Fruit fly (Drosophila melanogaster) whole organism, embryonic: ENCODE data around the gene CG42399.

ENCODE experiments used
- B-H1 ChIP-seq: fragments of 200-800 bp; sonication (Bioruptor generic); IDR thresholded peaks from 3 replicates; pipeline ENCODE4 v1.3.6; 2022; ENCODE audit warnings: missing biosample characterization, missing genetic modification characterization
- BtbVII ChIP-seq: fragments of 200-800 bp; sonication (Bioruptor generic); optimal IDR thresholded peaks from 3 replicates; lab custom pipeline; 2017; ENCODE audit warnings: missing biosample characterization, mild to moderate bottlenecking, missing genetic modification characterization
- Bteb2 ChIP-seq: fragments of 200-800 bp; sonication (Bioruptor generic); optimal IDR thresholded peaks from 2 replicates; lab custom pipeline; 2016; ENCODE audit warnings: missing biosample characterization, missing genetic modification characterization
- CG10209 ChIP-seq: fragments of 200-800 bp; sonication (Bioruptor generic); optimal IDR thresholded peaks from 3 replicates; lab custom pipeline; 2017; ENCODE audit warnings: missing biosample characterization, mild to moderate bottlenecking, missing genetic modification characterization, missing genetic modification reagents
- CG10267 ChIP-seq: fragments of 200-800 bp; sonication (Bioruptor generic); optimal IDR thresholded peaks from 2 replicates; lab custom pipeline; 2018; ENCODE audit warnings: missing biosample characterization, mild to moderate bottlenecking, missing genetic modification characterization, moderate library complexity
- CG11723 ChIP-seq: fragments of 200-800 bp; sonication (Bioruptor generic); optimal IDR thresholded peaks from 2 replicates; lab custom pipeline; 2017; ENCODE audit warnings: missing biosample characterization, mild to moderate bottlenecking, missing genetic modification characterization
- CG12219 ChIP-seq: fragments of 200-800 bp; sonication (Bioruptor generic); optimal IDR thresholded peaks from 3 replicates; lab custom pipeline; 2018; ENCODE audit warnings: missing biosample characterization, mild to moderate bottlenecking, missing genetic modification characterization
- CG12391 ChIP-seq: fragments of 200-800 bp; sonication (Bioruptor generic); optimal IDR thresholded peaks from 3 replicates; lab custom pipeline; 2018; ENCODE audit warnings: missing biosample characterization, mild to moderate bottlenecking, missing genetic modification characterization, moderate library complexity
- CG13123 ChIP-seq: fragments of 200-800 bp; sonication (Bioruptor generic); optimal IDR thresholded peaks from 2 replicates; lab custom pipeline; 2016; ENCODE audit warnings: missing biosample characterization, missing genetic modification characterization
- CG13296 ChIP-seq: fragments of 200-800 bp; sonication (Bioruptor generic); optimal IDR thresholded peaks from 3 replicates; lab custom pipeline; 2018; ENCODE audit warnings: missing biosample characterization, mild to moderate bottlenecking, missing genetic modification characterization
- CG14441 ChIP-seq: fragments of 200-800 bp; sonication (Bioruptor generic); IDR thresholded peaks from 2 replicates; pipeline ENCODE4 v1.3.6; 2022; ENCODE audit warnings: missing biosample characterization, missing genetic modification characterization
- CG17802 ChIP-seq: fragments of 200-800 bp; sonication (Bioruptor generic); optimal IDR thresholded peaks from 2 replicates; lab custom pipeline; 2018; ENCODE audit warnings: missing biosample characterization, mild to moderate bottlenecking, missing genetic modification characterization, moderate library complexity
- CG18476 ChIP-seq: fragments of 200-800 bp; sonication (Bioruptor generic); optimal IDR thresholded peaks from 2 replicates; lab custom pipeline; 2016; ENCODE audit warnings: missing biosample characterization, mild to moderate bottlenecking, missing genetic modification characterization
- CG18599 ChIP-seq: fragments of 200-800 bp; sonication (Bioruptor generic); optimal IDR thresholded peaks from 3 replicates; lab custom pipeline; 2017; ENCODE audit warnings: missing biosample characterization, missing genetic modification characterization, mild to moderate bottlenecking, moderate library complexity, missing genetic modification reagents
- CG2202 ChIP-seq: fragments of 200-800 bp; sonication (Bioruptor generic); optimal IDR thresholded peaks from 2 replicates; lab custom pipeline; 2018; ENCODE audit warnings: missing biosample characterization, mild to moderate bottlenecking, missing genetic modification characterization
- CG2712 ChIP-seq: fragments of 200-800 bp; optimal IDR thresholded peaks from 3 replicates; lab custom pipeline; 2019; ENCODE audit warnings: missing biosample characterization, mild to moderate bottlenecking, missing genetic modification characterization, moderate library complexity
- CG6854 ChIP-seq: fragments of 200-800 bp; sonication (Bioruptor generic); optimal IDR thresholded peaks from 3 replicates; lab custom pipeline; 2017; ENCODE audit warnings: missing biosample characterization, mild to moderate bottlenecking, missing genetic modification characterization
- CG7271 ChIP-seq: fragments of 200-800 bp; sonication (Bioruptor generic); optimal IDR thresholded peaks from 2 replicates; lab custom pipeline; 2018; ENCODE audit warnings: missing biosample characterization, mild to moderate bottlenecking, missing genetic modification characterization, moderate library complexity
- CG7786 ChIP-seq: fragments of 200-800 bp; sonication (Bioruptor generic); optimal IDR thresholded peaks from 2 replicates; lab custom pipeline; 2016; ENCODE audit warnings: missing biosample characterization, missing genetic modification characterization
- CG8478 ChIP-seq: fragments of >200 bp; optimal IDR thresholded peaks from 2 replicates; lab custom pipeline; 2018
- CTCF ChIP-seq: fragments of 200-800 bp; sonication (Bioruptor generic); optimal IDR thresholded peaks from 2 replicates; lab custom pipeline; 2017; ENCODE audit warnings: missing biosample characterization, mild to moderate bottlenecking, missing genetic modification characterization, moderate library complexity
- Dek ChIP-seq: fragments of 200-800 bp; sonication (Bioruptor generic); optimal IDR thresholded peaks from 3 replicates; lab custom pipeline; 2019; ENCODE audit warnings: missing biosample characterization, mild to moderate bottlenecking, missing genetic modification characterization, moderate library complexity
- Dll ChIP-seq: fragments of 200-800 bp; sonication (Bioruptor generic); IDR thresholded peaks from 4 replicates; pipeline ENCODE4 v1.3.6; 2022; ENCODE audit warnings: missing biosample characterization, missing genetic modification characterization; ENCODE audit not compliant: partially characterized antibody
- ERR ChIP-seq: fragments of 200-800 bp; sonication (Bioruptor generic); optimal IDR thresholded peaks from 2 replicates; lab custom pipeline; 2016; ENCODE audit warnings: missing biosample characterization, missing genetic modification characterization
- HHEX ChIP-seq: fragments of 200-800 bp; sonication (Bioruptor generic); optimal IDR thresholded peaks from 3 replicates; lab custom pipeline; 2017; ENCODE audit warnings: missing biosample characterization, mild to moderate bottlenecking, missing genetic modification characterization, missing genetic modification reagents
- HmgZ ChIP-seq: fragments of 200-800 bp; sonication (Bioruptor generic); optimal IDR thresholded peaks from 2 replicates; lab custom pipeline; 2018; ENCODE audit warnings: missing biosample characterization, mild to moderate bottlenecking, missing genetic modification characterization
- Jarid2 ChIP-seq: fragments of 200-800 bp; sonication (Bioruptor generic); optimal IDR thresholded peaks from 3 replicates; lab custom pipeline; 2017; ENCODE audit warnings: mild to moderate bottlenecking, missing biosample characterization, missing genetic modification reagents, missing genetic modification characterization
- Lhr ChIP-seq: fragments of 200-800 bp; sonication (Bioruptor generic); optimal IDR thresholded peaks from 3 replicates; lab custom pipeline; 2017; ENCODE audit warnings: mild to moderate bottlenecking, missing biosample characterization, missing genetic modification reagents, missing genetic modification characterization
- Meics ChIP-seq: fragments of 200-800 bp; sonication (Bioruptor generic); optimal IDR thresholded peaks from 2 replicates; lab custom pipeline; 2017; ENCODE audit warnings: missing biosample characterization, mild to moderate bottlenecking, missing genetic modification characterization
- NK7.1 ChIP-seq: fragments of 200-800 bp; sonication (Bioruptor generic); optimal IDR thresholded peaks from 3 replicates; lab custom pipeline; 2016; ENCODE audit warnings: missing biosample characterization, missing genetic modification characterization
- Nf-YC ChIP-seq: fragments of 200-800 bp; optimal IDR thresholded peaks from 3 replicates; lab custom pipeline; 2019; ENCODE audit warnings: missing biosample characterization, mild to moderate bottlenecking, missing genetic modification characterization, moderate library complexity
- Oaz ChIP-seq: fragments of 200-800 bp; sonication (Bioruptor generic); IDR thresholded peaks from 2 replicates; pipeline ENCODE4 v1.3.6; 2022; ENCODE audit warnings: missing biosample characterization, missing genetic modification characterization
- Oli ChIP-seq: fragments of 200-800 bp; sonication (Bioruptor generic); optimal IDR thresholded peaks from 2 replicates; lab custom pipeline; 2018; ENCODE audit warnings: missing biosample characterization, mild to moderate bottlenecking, missing genetic modification characterization, moderate library complexity
- Sry-δ ChIP-seq: fragments of 200-800 bp; sonication (Bioruptor generic); optimal IDR thresholded peaks from 2 replicates; lab custom pipeline; 2016; ENCODE audit warnings: missing biosample characterization, missing genetic modification characterization
- cg ChIP-seq: fragments of 200-800 bp; sonication (Bioruptor generic); optimal IDR thresholded peaks from 3 replicates; lab custom pipeline; 2019; ENCODE audit warnings: missing biosample characterization, mild to moderate bottlenecking, missing genetic modification characterization, moderate library complexity
- chn ChIP-seq: fragments of 200-800 bp; sonication (Bioruptor generic); optimal IDR thresholded peaks from 2 replicates; lab custom pipeline; 2016; ENCODE audit warnings: missing biosample characterization, missing genetic modification characterization
- croc ChIP-seq: fragments of 200-800 bp; sonication (Bioruptor generic); conservative IDR thresholded peaks from 3 replicates; pipeline ENCODE4 v1.3.6; 2022; ENCODE audit warnings: missing biosample characterization, missing genetic modification characterization
- en ChIP-seq: fragments of 200-800 bp; sonication (Bioruptor generic); optimal IDR thresholded peaks from 2 replicates; lab custom pipeline; 2016; ENCODE audit warnings: missing biosample characterization, missing genetic modification characterization
- gce ChIP-seq: fragments of 200-800 bp; sonication (Bioruptor generic); IDR thresholded peaks from 3 replicates; pipeline ENCODE4 v1.3.6; 2022; ENCODE audit warnings: missing biosample characterization, missing genetic modification characterization
- gt ChIP-seq: fragments of 200-800 bp; sonication (Bioruptor generic); IDR thresholded peaks from 2 replicates; pipeline ENCODE4 v1.3.6; 2022; ENCODE audit warnings: missing biosample characterization, missing genetic modification characterization
- lola ChIP-seq, 3 experiments: fragments of >200 bp in 2 of 3; fragments of 200-800 bp in 1 of 3; sonication (Bioruptor generic) in 1 of 3; optimal IDR thresholded peaks; 2 replicates each; lab custom pipeline; 2017 to 2019; ENCODE audit warnings: missing biosample characterization in 3 of 3, missing genetic modification characterization in 3 of 3, mild to moderate bottlenecking in 1 of 3, moderate library complexity in 1 of 3
- nau ChIP-seq: fragments of 200-800 bp; sonication (Bioruptor generic); optimal IDR thresholded peaks from 3 replicates; lab custom pipeline; 2017; ENCODE audit warnings: missing biosample characterization, mild to moderate bottlenecking, missing genetic modification characterization, missing genetic modification reagents
- p53 ChIP-seq: fragments of 200-800 bp; sonication (Bioruptor generic); optimal IDR thresholded peaks from 2 replicates; lab custom pipeline; 2016; ENCODE audit warnings: missing biosample characterization, missing genetic modification characterization
- pfk ChIP-seq: fragments of 200-800 bp; sonication (Bioruptor generic); optimal IDR thresholded peaks from 2 replicates; lab custom pipeline; 2018; ENCODE audit warnings: missing biosample characterization, mild to moderate bottlenecking, missing genetic modification characterization, moderate library complexity
- pnt ChIP-seq: fragments of 200-800 bp; sonication (Bioruptor generic); optimal IDR thresholded peaks from 3 replicates; lab custom pipeline; 2016; ENCODE audit warnings: missing biosample characterization, missing genetic modification characterization
- schlank ChIP-seq: fragments of 200-800 bp; sonication (Bioruptor generic); optimal IDR thresholded peaks from 2 replicates; lab custom pipeline; 2018; ENCODE audit warnings: missing biosample characterization, mild to moderate bottlenecking, missing genetic modification characterization
- tgo ChIP-seq: fragments of 200-800 bp; sonication (Bioruptor generic); IDR thresholded peaks from 3 replicates; pipeline ENCODE4 v1.3.6; 2022; ENCODE audit warnings: missing biosample characterization, missing genetic modification characterization
- wek ChIP-seq: fragments of 200-800 bp; sonication (Bioruptor generic); optimal IDR thresholded peaks from 3 replicates; lab custom pipeline; 2018; ENCODE audit warnings: missing biosample characterization, mild to moderate bottlenecking, missing genetic modification characterization, moderate library complexity

Gene CG42399

DNA sequence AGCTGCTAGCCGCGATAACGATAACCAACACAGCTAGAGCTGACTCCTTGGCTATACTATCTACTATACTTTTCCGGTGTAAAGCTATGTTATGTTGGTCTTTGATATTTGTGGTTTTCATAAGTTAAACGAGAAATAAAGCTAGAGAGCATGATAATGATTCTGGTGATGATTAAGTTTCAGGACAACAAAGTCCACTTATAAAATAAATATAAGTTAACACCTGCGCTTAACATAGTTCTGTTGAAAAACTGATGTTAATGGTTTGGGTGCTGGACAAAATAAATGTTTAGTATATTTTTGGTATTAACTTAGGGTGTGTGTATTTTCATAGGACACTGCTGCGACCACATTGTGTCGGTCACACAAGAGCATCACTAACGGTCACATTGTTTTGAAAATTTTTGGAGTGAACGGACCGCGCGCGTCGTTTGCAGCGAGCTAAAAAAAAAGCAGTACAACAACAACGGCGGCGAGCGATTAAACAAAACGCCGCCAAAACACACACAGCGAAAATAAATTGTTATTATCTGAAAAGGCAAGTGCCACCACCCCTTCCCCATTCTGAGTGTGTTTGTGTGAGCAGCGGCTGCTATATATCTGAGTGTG is 5.7 kb upstream of the CG42399 start, which contains the start of the genes CG33635 and spen (continued):
- TF ChIP-seq CG10267 (tag; lab: Kevin White, UChicago) (peak; percentile 75), CG17802 (tag; lab: Kevin White, UChicago) (no peak), HmgZ (tag; lab: Kevin White, UChicago) (peak; percentile 70), CG18476 (no peak), pnt (GFP tag; lab: Kevin White, UChicago) (no peak), pfk (GFP tag; lab: Kevin White, UChicago) (peak; percentile 51), CG18599 (GFP tag; lab: Kevin White, UChicago) (peak; percentile 48), Sry-δ (GFP tag; lab: Kevin White, UChicago) (peak; percentile 51), CG12391 (peak; percentile 57), Meics (GFP tag; lab: Kevin White, UChicago) (peak; percentile 22), wek (GFP tag; lab: Kevin White, UChicago) (peak; percentile 33), CG8478 (lab: Kevin White, UChicago) (no peak), BtbVII (GFP tag; lab: Kevin White, UChicago) (peak; percentile 71), en (GFP tag; lab: Kevin White, UChicago) (no peak), nau (GFP tag; lab: Kevin White, UChicago) (peak; percentile 26), CG14441 (GFP tag; lab: Robert Waterston, UW) (no peak), CG7271 (tag; lab: Kevin White, UChicago) (peak; percentile 74), CG10209 (GFP tag; lab: Kevin White, UChicago) (peak; percentile 21), chn (GFP tag; lab: Kevin White, UChicago) (no peak), B-H1 (no peak), ERR (GFP tag; lab: Kevin White, UChicago) (peak; percentile 51), CG2202 (peak; percentile 29), HHEX (GFP tag; lab: Kevin White, UChicago) (peak; percentile 52), CG12219 (GFP tag; lab: Kevin White, UChicago) (peak; percentile 35), gce (GFP tag; lab: Robert Waterston, UW) (no peak), CG2712 (peak; percentile 63), CTCF (GFP tag; lab: Kevin White, UChicago) (no peak), Lhr (peak; percentile 77), croc (no peak), Oli (tag; lab: Kevin White, UChicago) (no peak), p53 (GFP tag; lab: Kevin White, UChicago) (peak; percentile 3), schlank (peak; percentile 15), Oaz (GFP tag; lab: Robert Waterston, UW) (no peak), CG11723 (GFP tag; lab: Kevin White, UChicago) (peak; percentile 28), lola (GFP tag; optimal IDR thresholded peaks at IDR 0.05; lab: Kevin White, UChicago) (no peak), gt (GFP tag; lab: Robert Waterston, UW) (no peak), CG13296 (GFP tag; lab: Kevin White, UChicago) (peak; percentile 50), Dll (GFP tag; lab: Robert Waterston, UW) (no peak), Dek (tag; lab: Kevin White, UChicago) (peak; percentile 50), Bteb2 (GFP tag; lab: Kevin White, UChicago) (peak; percentile 36), CG7786 (no peak), tgo (GFP tag; lab: Robert Waterston, UW) (no peak), CG13123 (GFP tag; lab: Kevin White, UChicago) (no peak), cg (GFP tag; lab: Kevin White, UChicago) (peak; percentile 84), Jarid2 (GFP tag; lab: Kevin White, UChicago) (peak; percentile 96), NK7.1 (GFP tag; lab: Kevin White, UChicago) (no peak), Nf-YC (tag; lab: Kevin White, UChicago) (peak; percentile 45), CG6854 (GFP tag; lab: Kevin White, UChicago) (peak; percentile 57)
